Fruit fly (Drosophila melanogaster) whole organism, prepupa: ENCODE data around the gene CG14355.

Source experiments
- Blimp-1 ChIP-seq: fragments of 200-800 bp; sonication (Bioruptor generic); optimal IDR thresholded peaks from 3 replicates; lab custom pipeline; 2017; ENCODE audit warnings: missing biosample characterization, missing genetic modification characterization, mild to moderate bottlenecking, moderate library complexity, missing genetic modification reagents
- CG10631 ChIP-seq: fragments of 200-800 bp; sonication (Bioruptor generic); optimal IDR thresholded peaks from 2 replicates; lab custom pipeline; 2016; ENCODE audit warnings: missing biosample characterization, missing genetic modification characterization
- CG10669 ChIP-seq: fragments of 200-800 bp; sonication (Bioruptor generic); optimal IDR thresholded peaks from 3 replicates; lab custom pipeline; 2018; ENCODE audit warnings: missing biosample characterization, mild to moderate bottlenecking, missing genetic modification characterization, moderate library complexity
- CG11762 ChIP-seq: fragments of 200-800 bp; sonication (Bioruptor generic); optimal IDR thresholded peaks from 3 replicates; lab custom pipeline; 2016; ENCODE audit warnings: missing biosample characterization, missing genetic modification characterization; ENCODE audit not compliant: insufficient read depth
- CG11902 ChIP-seq: fragments of 200-800 bp; sonication (Bioruptor generic); optimal IDR thresholded peaks from 3 replicates; lab custom pipeline; 2016; ENCODE audit warnings: missing biosample characterization, missing genetic modification characterization
- CG15336 ChIP-seq: fragments of 200-800 bp; sonication (Bioruptor generic); IDR thresholded peaks from 2 replicates; pipeline ENCODE4 v1.3.6; 2022; ENCODE audit warnings: missing biosample characterization, missing genetic modification characterization
- CG1621 ChIP-seq: fragments of 200-800 bp; sonication (Bioruptor generic); optimal IDR thresholded peaks from 3 replicates; lab custom pipeline; 2018; ENCODE audit warnings: missing biosample characterization, mild to moderate bottlenecking, missing genetic modification characterization
- CG16779 ChIP-seq: fragments of 200-800 bp; sonication (Bioruptor generic); optimal IDR thresholded peaks from 3 replicates; lab custom pipeline; 2017; ENCODE audit warnings: missing biosample characterization, mild to moderate bottlenecking, missing genetic modification characterization
- CG3032 ChIP-seq: fragments of 200-800 bp; optimal IDR thresholded peaks from 2 replicates; lab custom pipeline; 2019; ENCODE audit warnings: missing biosample characterization, mild to moderate bottlenecking, missing genetic modification characterization, moderate library complexity
- CG31627 ChIP-seq: fragments of 200-800 bp; sonication (Bioruptor generic); optimal IDR thresholded peaks from 3 replicates; lab custom pipeline; 2016; ENCODE audit warnings: missing biosample characterization, missing genetic modification characterization
- CG32006 ChIP-seq: fragments of 200-800 bp; sonication (Bioruptor generic); optimal IDR thresholded peaks from 3 replicates; lab custom pipeline; 2017; ENCODE audit warnings: missing biosample characterization, mild to moderate bottlenecking, missing genetic modification characterization
- CG3919 ChIP-seq: fragments of 200-800 bp; sonication (Bioruptor generic); optimal IDR thresholded peaks from 3 replicates; lab custom pipeline; 2016; ENCODE audit warnings: missing biosample characterization, missing genetic modification characterization
- CG4318 ChIP-seq: fragments of 200-800 bp; sonication (Bioruptor generic); optimal IDR thresholded peaks from 3 replicates; lab custom pipeline; 2017; ENCODE audit warnings: missing biosample characterization, mild to moderate bottlenecking, missing genetic modification characterization
- CG6163 ChIP-seq: fragments of 200-800 bp; sonication (Bioruptor generic); IDR thresholded peaks from 3 replicates; pipeline ENCODE4 v1.3.6; 2022; ENCODE audit warnings: missing biosample characterization, missing genetic modification characterization
- CG6808 ChIP-seq: fragments of 200-800 bp; sonication (Bioruptor generic); optimal IDR thresholded peaks from 3 replicates; lab custom pipeline; 2017; ENCODE audit warnings: missing biosample characterization, missing genetic modification characterization, mild to moderate bottlenecking, moderate library complexity, missing genetic modification reagents
- CG6854 ChIP-seq: fragments of 200-800 bp; sonication (Bioruptor generic); optimal IDR thresholded peaks from 2 replicates; lab custom pipeline; 2017; ENCODE audit warnings: missing biosample characterization, mild to moderate bottlenecking, missing genetic modification characterization
- CG7368 ChIP-seq: fragments of 200-800 bp; sonication (Bioruptor generic); optimal IDR thresholded peaks from 3 replicates; lab custom pipeline; 2016; ENCODE audit warnings: missing biosample characterization, missing genetic modification characterization
- CG8119 ChIP-seq: fragments of 200-800 bp; sonication (Bioruptor generic); IDR thresholded peaks from 3 replicates; pipeline ENCODE4 v1.3.6; 2022; ENCODE audit warnings: missing biosample characterization, missing genetic modification characterization
- CG8319 ChIP-seq: fragments of 200-800 bp; sonication (Bioruptor generic); optimal IDR thresholded peaks from 3 replicates; lab custom pipeline; 2016; ENCODE audit warnings: missing biosample characterization, missing genetic modification characterization
- CG9139 ChIP-seq: fragments of 200-800 bp; sonication (Bioruptor generic); optimal IDR thresholded peaks from 3 replicates; lab custom pipeline; 2017; ENCODE audit warnings: missing biosample characterization, mild to moderate bottlenecking, missing genetic modification characterization
- Eip75B ChIP-seq: fragments of 200-800 bp; sonication (Bioruptor generic); optimal IDR thresholded peaks from 3 replicates; lab custom pipeline; 2016; ENCODE audit warnings: missing biosample characterization, missing genetic modification characterization
- Eip78C ChIP-seq: fragments of 200-800 bp; sonication (Bioruptor generic); peaks from one replicate; lab custom pipeline; 2016; ENCODE audit warnings: missing biosample characterization, missing genetic modification characterization
- Ets21C ChIP-seq: fragments of 200-800 bp; sonication (Bioruptor generic); optimal IDR thresholded peaks from 3 replicates; lab custom pipeline; 2016; ENCODE audit warnings: missing biosample characterization, missing genetic modification characterization
- Ets96B ChIP-seq: fragments of 200-800 bp; optimal IDR thresholded peaks from 2 replicates; lab custom pipeline; 2019; ENCODE audit warnings: missing biosample characterization, mild to moderate bottlenecking, missing genetic modification characterization, moderate library complexity
- Hr4 ChIP-seq: fragments of 200-800 bp; sonication (Bioruptor generic); optimal IDR thresholded peaks from 3 replicates; lab custom pipeline; 2016; ENCODE audit warnings: missing biosample characterization, missing genetic modification characterization
- Lpt ChIP-seq: fragments of 200-800 bp; sonication (Bioruptor generic); optimal IDR thresholded peaks from 3 replicates; lab custom pipeline; 2016; ENCODE audit warnings: missing biosample characterization, missing genetic modification characterization
- Met ChIP-seq: fragments of 200-800 bp; sonication (Bioruptor generic); optimal IDR thresholded peaks from 3 replicates; lab custom pipeline; 2016; ENCODE audit warnings: missing biosample characterization, missing genetic modification characterization
- OdsH ChIP-seq: fragments of 200-800 bp; sonication (Bioruptor generic); optimal IDR thresholded peaks from 3 replicates; lab custom pipeline; 2016; ENCODE audit warnings: missing biosample characterization, missing genetic modification characterization
- Smox ChIP-seq: fragments of 200-800 bp; sonication (Bioruptor generic); optimal IDR thresholded peaks from 3 replicates; lab custom pipeline; 2016; ENCODE audit warnings: missing biosample characterization, missing genetic modification characterization
- Sox102F ChIP-seq: fragments of 200-800 bp; sonication (Bioruptor generic); optimal IDR thresholded peaks from 2 replicates; lab custom pipeline; 2016; ENCODE audit warnings: missing biosample characterization, mild to moderate bottlenecking, missing genetic modification characterization
- Sox14 ChIP-seq: fragments of 200-800 bp; sonication (Bioruptor generic); optimal IDR thresholded peaks from 3 replicates; lab custom pipeline; 2016; ENCODE audit warnings: missing biosample characterization, missing genetic modification characterization
- Sox15 ChIP-seq: fragments of 200-800 bp; sonication (Bioruptor generic); optimal IDR thresholded peaks from 3 replicates; lab custom pipeline; 2016; ENCODE audit warnings: missing biosample characterization, missing genetic modification characterization
- achi ChIP-seq: fragments of 200-800 bp; sonication (Bioruptor generic); optimal IDR thresholded peaks from 3 replicates; lab custom pipeline; 2016; ENCODE audit warnings: missing biosample characterization, missing genetic modification characterization
- cyc ChIP-seq: fragments of 200-800 bp; sonication (Bioruptor generic); optimal IDR thresholded peaks from 3 replicates; lab custom pipeline; 2016; ENCODE audit warnings: missing biosample characterization, missing genetic modification characterization
- dac ChIP-seq: fragments of 200-800 bp; sonication (Bioruptor generic); optimal IDR thresholded peaks from 2 replicates; lab custom pipeline; 2017; ENCODE audit warnings: missing biosample characterization, mild to moderate bottlenecking, missing genetic modification characterization
- dsx ChIP-seq: fragments of 200-800 bp; optimal IDR thresholded peaks from 3 replicates; lab custom pipeline; 2019; ENCODE audit warnings: missing biosample characterization, mild to moderate bottlenecking, missing genetic modification characterization, moderate library complexity; ENCODE audit not compliant: poor library complexity, severe bottlenecking
- eg ChIP-seq: fragments of 200-800 bp; sonication (Bioruptor generic); IDR thresholded peaks from 3 replicates; pipeline ENCODE4 v1.3.6; 2022; ENCODE audit warnings: missing biosample characterization, missing genetic modification characterization
- esn ChIP-seq: fragments of 200-800 bp; sonication (Bioruptor generic); optimal IDR thresholded peaks from 2 replicates; lab custom pipeline; 2016; ENCODE audit warnings: missing biosample characterization, mild to moderate bottlenecking, missing genetic modification characterization, moderate library complexity
- fd59A ChIP-seq: fragments of 200-800 bp; sonication (Bioruptor generic); optimal IDR thresholded peaks from 2 replicates; lab custom pipeline; 2017; ENCODE audit warnings: missing biosample characterization, mild to moderate bottlenecking, missing genetic modification characterization, missing genetic modification reagents
- lz ChIP-seq: fragments of 200-800 bp; sonication (Bioruptor generic); optimal IDR thresholded peaks from 3 replicates; lab custom pipeline; 2016; ENCODE audit warnings: missing biosample characterization, missing genetic modification characterization
- pdm3 ChIP-seq: fragments of 200-800 bp; sonication (Bioruptor generic); optimal IDR thresholded peaks from 3 replicates; lab custom pipeline; 2016; ENCODE audit warnings: missing biosample characterization, missing genetic modification characterization
- spab ChIP-seq: fragments of 200-800 bp; sonication (Bioruptor generic); optimal IDR thresholded peaks from 2 replicates; lab custom pipeline; 2017; ENCODE audit warnings: missing biosample characterization, mild to moderate bottlenecking, missing genetic modification characterization, missing genetic modification reagents
- svp ChIP-seq: fragments of 200-800 bp; sonication (Bioruptor generic); peaks from one replicate; lab custom pipeline; 2016; ENCODE audit warnings: missing biosample characterization, missing genetic modification characterization

Gene CG14355

dm6 chr3R:14103022-14103421, 48.7 kb downstream of the CG14355 start, which contains the start of gene PK1-R:
TSS of gene PK1-R (minus strand) at chr3R:14103122.
- TF ChIP-seq CG3032 (tag; lab: Kevin White, UChicago): no peak
- no peak for TF ChIP-seq CG3919 (GFP tag; lab: Kevin White, UChicago)
- TF ChIP-seq dsx (GFP tag; lab: Kevin White, UChicago): no peak
- no peak for TF ChIP-seq Eip75B (GFP tag; lab: Kevin White, UChicago)
- no peak for TF ChIP-seq fd59A (GFP tag; lab: Kevin White, UChicago)
- no peak for TF ChIP-seq pdm3 (GFP tag; lab: Kevin White, UChicago)
- TF ChIP-seq spab (GFP tag; lab: Kevin White, UChicago): no peak
- TF ChIP-seq cyc: no peak
- no peak for TF ChIP-seq CG6808 (GFP tag; lab: Kevin White, UChicago)
- no peak for TF ChIP-seq achi
- TF ChIP-seq svp: no peak
- TF ChIP-seq CG6854: no peak
- TF ChIP-seq OdsH (GFP tag; lab: Kevin White, UChicago): no peak
- no peak for TF ChIP-seq CG8119 (GFP tag; lab: Robert Waterston, UW)
- TF ChIP-seq CG11762 (GFP tag; lab: Kevin White, UChicago): no peak
- no peak for TF ChIP-seq esn (GFP tag; lab: Kevin White, UChicago)
- TF ChIP-seq, all 60 proteins: peak for 0

DNA sequence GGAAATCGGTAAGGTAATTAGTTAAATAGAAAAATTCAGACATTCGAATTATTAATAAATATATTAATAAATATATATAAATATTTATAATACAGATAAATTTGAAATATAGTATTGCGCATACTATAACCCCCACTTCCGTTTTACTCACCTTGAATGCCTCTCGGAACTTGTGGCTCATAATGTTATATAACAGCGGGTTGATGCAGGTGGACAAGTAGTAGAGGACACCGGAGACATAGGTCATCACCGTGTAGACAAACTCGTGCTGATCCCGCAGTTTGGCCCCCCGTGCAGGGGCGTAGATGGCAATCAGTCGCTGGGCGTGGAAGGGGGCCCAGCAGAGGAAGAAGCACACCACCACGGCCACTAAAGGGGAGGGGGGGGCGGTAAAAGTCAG, 50.8 kb downstream of the CG14355 start:
- TF ChIP-seq esn (GFP tag; lab: Kevin White, UChicago) (no peak), CG8119 (GFP tag; lab: Robert Waterston, UW) (no peak), CG7368 (GFP tag; lab: Kevin White, UChicago) (no peak), CG8319 (GFP tag; lab: Kevin White, UChicago) (no peak), Sox102F (GFP tag; lab: Kevin White, UChicago) (no peak), Smox (GFP tag; lab: Kevin White, UChicago) (no peak), CG15336 (GFP tag; lab: Robert Waterston, UW) (no peak), pdm3 (GFP tag; lab: Kevin White, UChicago) (no peak), dac (GFP tag; lab: Kevin White, UChicago) (no peak), CG10669 (GFP tag; lab: Kevin White, UChicago) (no peak), CG4318 (GFP tag; lab: Kevin White, UChicago) (no peak), CG11902 (GFP tag; lab: Kevin White, UChicago) (no peak), Hr4 (no peak), CG10631 (GFP tag; lab: Kevin White, UChicago) (no peak), spab (GFP tag; lab: Kevin White, UChicago) (no peak), Ets21C (GFP tag; lab: Kevin White, UChicago) (no peak), lz (GFP tag; lab: Kevin White, UChicago) (no peak)

DNA sequence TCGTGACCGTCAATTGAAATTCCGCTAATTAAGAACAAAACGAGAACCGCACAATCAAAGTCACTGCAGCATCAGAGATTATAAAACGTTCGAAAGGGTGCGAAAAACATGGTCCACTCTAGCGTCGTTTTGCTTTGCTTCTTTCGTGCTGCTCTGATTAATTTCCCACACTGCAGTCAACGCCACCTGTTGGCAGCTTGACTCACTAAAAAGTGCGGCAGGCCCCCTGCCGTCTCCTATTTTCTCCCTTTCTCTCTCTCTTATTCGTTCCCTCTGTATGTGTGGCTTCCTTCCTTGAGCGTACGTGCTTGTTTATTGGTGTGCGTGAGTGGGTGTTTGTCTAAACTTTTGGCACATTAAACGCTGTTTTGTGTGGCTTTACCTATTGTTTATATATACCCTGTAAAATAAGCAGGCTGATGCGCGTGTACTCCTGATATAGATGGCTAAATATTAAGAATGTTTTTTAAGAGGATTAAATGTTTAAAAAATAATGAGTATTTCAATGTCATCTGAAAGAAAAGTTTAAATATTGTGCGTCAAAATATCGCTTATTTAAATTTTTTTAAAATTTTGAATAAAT, 53.1 kb downstream of the CG14355 start:
- TF ChIP-seq Lpt (GFP tag; lab: Kevin White, UChicago) (no peak), CG6163 (GFP tag; lab: Robert Waterston, UW) (peak; percentile 41; the same call in 1 of the 3 replicates), Smox (GFP tag; lab: Kevin White, UChicago) (no peak), Met (GFP tag; lab: Kevin White, UChicago) (no peak), svp (peak; percentile 44), CG32006 (GFP tag; lab: Kevin White, UChicago) (no peak), CG4318 (GFP tag; lab: Kevin White, UChicago) (no peak), Sox15 (no peak), fd59A (GFP tag; lab: Kevin White, UChicago) (no peak), CG31627 (GFP tag; lab: Kevin White, UChicago) (peak; percentile 1), OdsH (GFP tag; lab: Kevin White, UChicago) (no peak), CG1621 (tag; lab: Kevin White, UChicago) (no peak), Eip75B (GFP tag; lab: Kevin White, UChicago) (no peak), eg (GFP tag; lab: Robert Waterston, UW) (peak; percentile 20; the same call in 1 of the 3 replicates), Sox14 (GFP tag; lab: Kevin White, UChicago) (no peak), Eip78C (GFP tag; lab: Kevin White, UChicago) (peak; percentile 58), Hr4 (no peak), Ets96B (tag; lab: Kevin White, UChicago) (no peak), CG16779 (tag; lab: Kevin White, UChicago) (no peak), Blimp-1 (no peak), CG9139 (GFP tag; lab: Kevin White, UChicago) (no peak)
